ENCODE assay signal across 5 worm cellular contexts in genomic region chrII:14818376-14818775, ce11.
A peak's percentile ranks its signal among the peaks of the same experiment; 100 is the strongest.
TF ChIP-seq lines count a peak whose summit lies in the region.

Gene nhr-61 (minus strand): TSS chrII:14818543.

TF ChIP-seq in whole organism, L1 larva, 84 proteins besides CTCF, POLR2A, EP300 and RAD21:
- TF ChIP-seq nhr-20 (tag; optimal IDR thresholded peaks at IDR 0.05; lab: Kevin White, UChicago) (peak; percentile 91), nhr-237 (tag; optimal IDR thresholded peaks at IDR 0.05; lab: Kevin White, UChicago) (no peak), nhr-85 (tag; lab: Kevin White, UChicago) (peak; percentile 84), mep-1 (tag; optimal IDR thresholded peaks at IDR 0.05; lab: Kevin White, UChicago) (peak; percentile 19), hlh-4 (tag; optimal IDR thresholded peaks at IDR 0.05; lab: Kevin White, UChicago) (no peak)

TF ChIP-seq in whole organism, L2 larva, 48 proteins besides CTCF, POLR2A, EP300 and RAD21:
- TF ChIP-seq elt-1 (tag; optimal IDR thresholded peaks at IDR 0.05; lab: Kevin White, UChicago), result peak; percentile 54
- no peak for TF ChIP-seq Y55F3AM.14 (GFP tag; optimal IDR thresholded peaks at IDR 0.05; lab: Kevin White, UChicago)

TF ChIP-seq in whole organism, L3 larva, 47 proteins besides CTCF, POLR2A, EP300 and RAD21:
- TF ChIP-seq elt-1 (tag; optimal IDR thresholded peaks at IDR 0.05; lab: Kevin White, UChicago) (peak; percentile 47), tbx-2 (tag; optimal IDR thresholded peaks at IDR 0.05; lab: Kevin White, UChicago) (no peak)
TF ChIP-seq in whole organism, L3 larva: peak in this region for 1.

TF ChIP-seq in whole organism, L4 larva, 104 proteins besides CTCF, POLR2A, EP300 and RAD21:
- TF ChIP-seq Y5F2A.4 (GFP tag; optimal IDR thresholded peaks at IDR 0.05; lab: Kevin White, UChicago), result no peak
- TF ChIP-seq nhr-42 (GFP tag; IDR thresholded peaks at IDR 0.05; lab: Robert Waterston, UW), result peak; percentile 26; the same call in 1 of the 2 replicates

TF ChIP-seq in whole organism, mixed stage, embryonic, 35 proteins besides CTCF, POLR2A, EP300 and RAD21:
- no peak for TF ChIP-seq ham-2 (GFP tag; optimal IDR thresholded peaks at IDR 0.05; lab: Kevin White, UChicago)
- TF ChIP-seq ces-1 (GFP tag; optimal IDR thresholded peaks at IDR 0.05; lab: Kevin White, UChicago), result no peak
- TF ChIP-seq elt-1 (tag; optimal IDR thresholded peaks at IDR 0.05; lab: Kevin White, UChicago; ENCODE audit: borderline replicate concordance, insufficient read depth), result peak; percentile 73

Comparison
In these comparisons a context has a peak if more than half of its experiments do, and no peak if none do; other contexts are left out.
1. Of the 29 proteins assayed by ChIP-seq in both whole organism, L4 larva and whole organism, L1 larva: peak only in whole organism, L4 larva: none; only in whole organism, L1 larva: mep-1; in both: none; in neither: 28.